Worm (Caenorhabditis elegans) whole organism, young adult: ENCODE results near the gene T21C12.4.

Source experiments
- B0019.2 ChIP-seq: fragments of 200-800 bp; sonication (Bioruptor generic); conservative IDR thresholded peaks from 2 replicates; pipeline ENCODE4 v1.3.6; 2022; ENCODE audit warnings: missing genetic modification reagents, missing genetic modification characterization, missing compliant biosample characterization
- B0035.1 ChIP-seq: sonication (generic microtip); optimal IDR thresholded peaks from 2 replicates; lab custom pipeline; 2016; ENCODE audit warnings: missing genetic modification characterization, mild to moderate bottlenecking, missing compliant biosample characterization, missing genotype, missing genetic modification reagents
- B0336.3 ChIP-seq: fragments of 200-800 bp; sonication (Bioruptor generic); IDR thresholded peaks from 2 replicates; pipeline ENCODE4 v1.3.6; 2022; ENCODE audit warnings: missing genetic modification characterization, missing compliant biosample characterization
- F10E7.11 ChIP-seq: sonication (generic microtip); optimal IDR thresholded peaks from 2 replicates; lab custom pipeline; 2017; ENCODE audit warnings: mild to moderate bottlenecking, missing genetic modification characterization, moderate library complexity, missing compliant biosample characterization
- F22D6.2 ChIP-seq: sonication (generic microtip); optimal IDR thresholded peaks from 2 replicates; lab custom pipeline; 2016; ENCODE audit warnings: mild to moderate bottlenecking, missing genetic modification characterization, missing compliant biosample characterization
- F39B2.1 ChIP-seq: fragments of 200-800 bp; sonication (Bioruptor generic); IDR thresholded peaks from 2 replicates; pipeline ENCODE4 v1.3.6; 2022; ENCODE audit warnings: missing genetic modification reagents, missing genetic modification characterization, missing compliant biosample characterization
- F55B11.4 ChIP-seq: sonication (generic microtip); optimal IDR thresholded peaks from 2 replicates; lab custom pipeline; 2016; ENCODE audit warnings: missing compliant biosample characterization, missing genetic modification characterization, borderline replicate concordance; ENCODE audit not compliant: insufficient read depth
- T26A5.8 ChIP-seq: sonication (generic microtip); optimal IDR thresholded peaks from 2 replicates; lab custom pipeline; 2016; ENCODE audit warnings: missing genetic modification characterization, missing compliant biosample characterization
- Y79H2A.3 ChIP-seq: fragments of 200-800 bp; sonication (Bioruptor generic); conservative IDR thresholded peaks from 2 replicates; pipeline ENCODE4 v1.3.6; 2022; ENCODE audit warnings: missing genetic modification reagents, missing genetic modification characterization, missing compliant biosample characterization
- Y95B8A.8 ChIP-seq: fragments of 200-800 bp; sonication (Bioruptor generic); IDR thresholded peaks from 2 replicates; pipeline ENCODE4 v1.3.6; 2022; ENCODE audit warnings: missing genetic modification reagents, missing genetic modification characterization, missing compliant biosample characterization
- akir-1 ChIP-seq: fragments of 200-800 bp; sonication (Bioruptor generic); optimal IDR thresholded peaks from 2 replicates; lab custom pipeline; 2018; ENCODE audit warnings: mild to moderate bottlenecking, missing genetic modification characterization, moderate library complexity, missing compliant biosample characterization
- ama-1 ChIP-seq, 3 experiments: fragments of 150-350 bp in 1 of 3; sonication (generic microtip) in 2 of 3; optimal IDR thresholded peaks; 2 replicates each; lab custom pipeline; 2014 to 2018; ENCODE audit warnings: missing biosample characterization in 2 of 3, missing genetic modification characterization in 2 of 3, missing genetic modification reagents in 2 of 3
- aptf-3 ChIP-seq: fragments of 200-800 bp; sonication (Bioruptor generic); IDR thresholded peaks from 2 replicates; pipeline ENCODE4 v1.3.6; 2022; ENCODE audit warnings: missing genetic modification characterization, missing compliant biosample characterization
- bed-2 ChIP-seq: fragments of 200-800 bp; sonication (Bioruptor generic); IDR thresholded peaks from 2 replicates; pipeline ENCODE4 v1.3.6; 2022; ENCODE audit warnings: missing genetic modification reagents, missing genetic modification characterization, missing compliant biosample characterization
- cebp-1 ChIP-seq, 2 experiments: fragments of 200-800 bp in 1 of 2; sonication (Bioruptor generic) in 1 of 2; sonication (generic microtip) in 1 of 2; IDR thresholded peaks in 1 of 2; optimal IDR thresholded peaks in 1 of 2; 2 replicates each; pipeline versions ENCODE4 v1.3.6 to Lab custom; 2017 to 2022; ENCODE audit warnings: missing compliant biosample characterization in 2 of 2, missing genetic modification characterization in 2 of 2, mild to moderate bottlenecking in 1 of 2, missing genetic modification reagents in 1 of 2, moderate library complexity in 1 of 2
- cebp-2 ChIP-seq: fragments of 200-800 bp; sonication (Bioruptor generic); IDR thresholded peaks from 2 replicates; pipeline ENCODE4 v1.3.6; 2022; ENCODE audit warnings: missing genetic modification characterization, missing compliant biosample characterization
- ceh-100 ChIP-seq: fragments of 200-800 bp; sonication (Bioruptor generic); IDR thresholded peaks from 2 replicates; pipeline ENCODE4 v1.3.6; 2022; ENCODE audit warnings: missing genetic modification reagents, missing genetic modification characterization, missing compliant biosample characterization
- ceh-27 ChIP-seq: fragments of 200-800 bp; sonication (Bioruptor generic); optimal IDR thresholded peaks from 2 replicates; lab custom pipeline; 2018; ENCODE audit warnings: mild to moderate bottlenecking, missing genetic modification characterization, moderate library complexity, missing compliant biosample characterization
- die-1 ChIP-seq: sonication (generic microtip); optimal IDR thresholded peaks from 2 replicates; lab custom pipeline; 2016; ENCODE audit warnings: missing genotype, mild to moderate bottlenecking, missing genetic modification characterization, missing compliant biosample characterization
- dox-1 ChIP-seq: fragments of 200-800 bp; sonication (Bioruptor generic); IDR thresholded peaks from 2 replicates; pipeline ENCODE4 v1.3.6; 2022; ENCODE audit warnings: missing genetic modification reagents, missing genetic modification characterization, missing compliant biosample characterization
- egl-44 ChIP-seq: fragments of 200-800 bp; sonication (Bioruptor generic); IDR thresholded peaks from 2 replicates; pipeline ENCODE4 v1.3.6; 2022; ENCODE audit warnings: missing genetic modification reagents, missing genetic modification characterization, missing compliant biosample characterization
- him-1 ChIP-seq: sonication (generic microtip); optimal IDR thresholded peaks from 2 replicates; lab custom pipeline; 2016; ENCODE audit warnings: missing genotype, missing genetic modification reagents, missing genetic modification characterization, missing compliant biosample characterization
- hmg-1.2 ChIP-seq: fragments of 200-800 bp; sonication (Bioruptor generic); IDR thresholded peaks from 2 replicates; pipeline ENCODE4 v1.3.6; 2022; ENCODE audit warnings: missing genetic modification reagents, missing genetic modification characterization, missing compliant biosample characterization
- lag-1 ChIP-seq: fragments of 200-800 bp; sonication (Bioruptor generic); IDR thresholded peaks from 2 replicates; pipeline ENCODE4 v1.3.6; 2022; ENCODE audit warnings: missing genetic modification reagents, missing genetic modification characterization, missing compliant biosample characterization
- lin-35 ChIP-seq, 3 experiments: fragments of 150-350 bp in 2 of 3; sonication (generic microtip) in 1 of 3; optimal IDR thresholded peaks; 2 replicates each; lab custom pipeline; 2014 to 2018; ENCODE audit warnings: missing biosample characterization in 3 of 3, missing genetic modification characterization in 3 of 3, missing genetic modification reagents in 3 of 3
- lin-40 ChIP-seq: sonication (generic microtip); optimal IDR thresholded peaks from 2 replicates; lab custom pipeline; 2016; ENCODE audit warnings: missing genetic modification characterization, mild to moderate bottlenecking, missing compliant biosample characterization, missing genotype, missing genetic modification reagents
- lin-54 ChIP-seq: fragments of 200-800 bp; sonication (Bioruptor generic); optimal IDR thresholded peaks from 2 replicates; lab custom pipeline; 2018; ENCODE audit warnings: mild to moderate bottlenecking, missing genetic modification characterization, missing compliant biosample characterization
- lsl-1 ChIP-seq: fragments of 200-800 bp; sonication (Bioruptor generic); optimal IDR thresholded peaks from 2 replicates; lab custom pipeline; 2018; ENCODE audit warnings: mild to moderate bottlenecking, missing genetic modification characterization, moderate library complexity, missing compliant biosample characterization
- madf-8 ChIP-seq: fragments of 200-800 bp; sonication (Bioruptor generic); conservative IDR thresholded peaks from 2 replicates; pipeline ENCODE4 v1.3.6; 2022; ENCODE audit warnings: missing genetic modification reagents, missing genetic modification characterization, missing compliant biosample characterization
- mcd-1 ChIP-seq: fragments of 200-800 bp; sonication (Bioruptor generic); IDR thresholded peaks from 2 replicates; pipeline ENCODE4 v1.3.6; 2022; ENCODE audit warnings: missing genetic modification reagents, missing genetic modification characterization, missing compliant biosample characterization
- mel-28 ChIP-seq: sonication (generic microtip); optimal IDR thresholded peaks from 2 replicates; lab custom pipeline; 2016; ENCODE audit warnings: borderline replicate concordance, mild to moderate bottlenecking, missing genetic modification characterization, missing compliant biosample characterization
- nfya-1 ChIP-seq: sonication (generic microtip); optimal IDR thresholded peaks from 2 replicates; lab custom pipeline; 2017; ENCODE audit warnings: antibody characterized with exemption, missing compliant biosample characterization, missing genetic modification characterization, borderline replicate concordance; ENCODE audit not compliant: insufficient read depth
- nhr-90 ChIP-seq: sonication (generic microtip); optimal IDR thresholded peaks from 2 replicates; lab custom pipeline; 2016; ENCODE audit warnings: missing genotype, mild to moderate bottlenecking, missing genetic modification characterization, missing compliant biosample characterization
- pbrm-1 ChIP-seq: fragments of 200-800 bp; sonication (Bioruptor generic); IDR thresholded peaks from 2 replicates; pipeline ENCODE4 v1.3.6; 2022; ENCODE audit warnings: missing genetic modification reagents, missing genetic modification characterization, missing compliant biosample characterization
- pha-4 ChIP-seq: fragments of 150-350 bp; sonication (generic microtip); optimal IDR thresholded peaks from 2 replicates; lab custom pipeline; 2014; ENCODE audit warnings: missing biosample characterization, missing genetic modification reagents, missing genetic modification characterization
- rcor-1 ChIP-seq: fragments of 200-800 bp; sonication (Bioruptor generic); IDR thresholded peaks from 2 replicates; pipeline ENCODE4 v1.3.6; 2022; ENCODE audit warnings: missing genetic modification reagents, missing genetic modification characterization, missing compliant biosample characterization
- sdz-38 ChIP-seq: sonication (generic microtip); optimal IDR thresholded peaks from 2 replicates; lab custom pipeline; 2016; ENCODE audit warnings: missing genotype, missing genetic modification characterization, missing compliant biosample characterization
- sea-2 ChIP-seq: fragments of 200-800 bp; sonication (Bioruptor generic); IDR thresholded peaks from 2 replicates; pipeline ENCODE4 v1.3.6; 2022; ENCODE audit warnings: missing genetic modification characterization, missing compliant biosample characterization
- snpc-3.4 ChIP-seq: sonication (generic microtip); optimal IDR thresholded peaks from 2 replicates; lab custom pipeline; 2017; ENCODE audit warnings: missing genetic modification characterization, mild to moderate bottlenecking, missing compliant biosample characterization, antibody characterized with exemption, moderate library complexity, missing genotype, missing genetic modification reagents
- snpc-4 ChIP-seq, 5 experiments: fragments of 150-350 bp in 1 of 5; sonication (generic microtip) in 4 of 5; optimal IDR thresholded peaks; 2 replicates each; lab custom pipeline; 2014 to 2018; ENCODE audit warnings: missing genetic modification characterization in 5 of 5, missing biosample characterization in 3 of 5, antibody characterized with exemption in 2 of 5, mild to moderate bottlenecking in 2 of 5, missing compliant biosample characterization in 2 of 5, missing genotype in 2 of 5, moderate library complexity in 2 of 5, missing genetic modification reagents in 1 of 5
- sptf-2 ChIP-seq: fragments of 200-800 bp; sonication (Bioruptor generic); optimal IDR thresholded peaks from 2 replicates; lab custom pipeline; 2018; ENCODE audit warnings: mild to moderate bottlenecking, missing genetic modification characterization, missing compliant biosample characterization
- tbp1 ChIP-seq: fragments of 200-800 bp; sonication (Bioruptor generic); optimal IDR thresholded peaks from 2 replicates; lab custom pipeline; 2018; ENCODE audit warnings: mild to moderate bottlenecking, missing genetic modification characterization, missing compliant biosample characterization
- tlf-1 ChIP-seq: fragments of 200-800 bp; sonication (Bioruptor generic); optimal IDR thresholded peaks from 2 replicates; lab custom pipeline; 2018; ENCODE audit warnings: mild to moderate bottlenecking, missing genetic modification characterization, missing compliant biosample characterization
- ztf-18 ChIP-seq: sonication (generic microtip); optimal IDR thresholded peaks from 2 replicates; lab custom pipeline; 2016; ENCODE audit warnings: missing genotype, mild to moderate bottlenecking, missing genetic modification characterization, missing compliant biosample characterization

The T21C12.4 gene

ce11 chrIII:10600138-10600626 lies 42.4 kb upstream of the T21C12.4 start, which contains the start of gene epg-6 (continued):
- TF ChIP-seq F55B11.4 (tag; lab: Kevin White, UChicago) (no peak), egl-44 (GFP tag; lab: Robert Waterston, UW) (no peak), F10E7.11 (tag; lab: Kevin White, UChicago) (no peak), cebp-2 (GFP tag; lab: Robert Waterston, UW) (no peak), aptf-3 (GFP tag; lab: Robert Waterston, UW) (no peak), Y79H2A.3 (GFP tag; lab: Robert Waterston, UW) (0 out of 2 replicates have a peak, but pooled peaks have one; percentile 26), lin-54 (GFP tag; lab: Kevin White, UChicago) (peak; percentile 54), madf-8 (GFP tag; lab: Robert Waterston, UW) (peak; percentile 82), F39B2.1 (GFP tag; lab: Robert Waterston, UW) (no peak), ceh-27 (GFP tag; lab: Kevin White, UChicago) (no peak), ama-1 (optimal IDR thresholded peaks at IDR 0.05; lab: Kevin White, UChicago) (no peak), ama-1 (GFP tag; optimal IDR thresholded peaks at IDR 0.05; lab: Kevin White, UChicago) (no peak), T26A5.8 (tag; lab: Kevin White, UChicago) (no peak), sea-2 (GFP tag; lab: Robert Waterston, UW) (no peak), lin-35 (GFP tag; optimal IDR thresholded peaks at IDR 0.05; lab: Kevin White, UChicago) (no peak), snpc-4 (GFP tag; optimal IDR thresholded peaks at IDR 0.05; lab: Kevin White, UChicago) (no peak), snpc-4 (tag; optimal IDR thresholded peaks at IDR 0.05; lab: Kevin White, UChicago) (peak in 1 of 4 experiments; percentile 0), dox-1 (GFP tag; lab: Robert Waterston, UW) (no peak), lin-40 (no peak), snpc-3.4 (tag; lab: Kevin White, UChicago) (peak; percentile 8), nhr-90 (tag; lab: Kevin White, UChicago) (no peak), sdz-38 (tag; lab: Kevin White, UChicago) (no peak), B0019.2 (GFP tag; lab: Robert Waterston, UW) (no peak), him-1 (tag; lab: Kevin White, UChicago) (peak; percentile 50), lsl-1 (GFP tag; lab: Kevin White, UChicago) (peak; percentile 99), F22D6.2 (tag; lab: Kevin White, UChicago) (no peak), lag-1 (GFP tag; lab: Robert Waterston, UW) (no peak), bed-2 (GFP tag; lab: Robert Waterston, UW) (no peak), akir-1 (GFP tag; lab: Kevin White, UChicago) (no peak), mel-28 (tag; lab: Kevin White, UChicago) (no peak), B0035.1 (tag; lab: Kevin White, UChicago) (no peak), pha-4 (no peak), hmg-1.2 (GFP tag; lab: Robert Waterston, UW) (peak; percentile 21; the same call in 1 of the 2 replicates), die-1 (no peak), sptf-2 (GFP tag; lab: Kevin White, UChicago) (no peak), tlf-1 (peak; percentile 55)

- TF ChIP-seq B0336.3 (GFP tag; lab: Robert Waterston, UW) (0 out of 2 replicates have a peak, but pooled peaks have one; percentile 28), hmg-1.2 (GFP tag; lab: Robert Waterston, UW) (peak; percentile 49; the same call in 1 of the 2 replicates), nfya-1 (no peak), pha-4 (peak; percentile 32), egl-44 (GFP tag; lab: Robert Waterston, UW) (peak; percentile 32; the same call in 1 of the 2 replicates), tbp1 (GFP tag; lab: Kevin White, UChicago) (peak; percentile 1), cebp-1 (GFP tag; IDR thresholded peaks at IDR 0.05; lab: Robert Waterston, UW) (peak; percentile 59; the same call in 1 of the 2 replicates), cebp-1 (tag; optimal IDR thresholded peaks at IDR 0.05; lab: Kevin White, UChicago) (peak; percentile 92), ceh-100 (GFP tag; lab: Robert Waterston, UW) (0 out of 2 replicates have a peak, but pooled peaks have one; percentile 9), ztf-18 (peak; percentile 29), rcor-1 (peak; percentile 7; the same call in 1 of the 2 replicates), mcd-1 (GFP tag; lab: Robert Waterston, UW) (peak; percentile 70), lin-54 (GFP tag; lab: Kevin White, UChicago) (peak; percentile 28), lin-40 (peak; percentile 56), sdz-38 (tag; lab: Kevin White, UChicago) (no peak), lsl-1 (GFP tag; lab: Kevin White, UChicago) (no peak), F22D6.2 (tag; lab: Kevin White, UChicago) (no peak), Y95B8A.8 (GFP tag; lab: Robert Waterston, UW) (no peak), pbrm-1 (GFP tag; lab: Robert Waterston, UW) (0 out of 2 replicates have a peak, but pooled peaks have one; percentile 26)
These were observed 41.9 kb upstream of the T21C12.4 start for ce11 chrIII:10599699-10600098.
